Worm (Caenorhabditis elegans): ENCODE measurements around the gene npr-6.

- TF ChIP-seq zag-1 (tag; optimal IDR thresholded peaks at IDR 0.05) = no peak
- TF ChIP-seq skn-1 (tag; optimal IDR thresholded peaks at IDR 0.05) = no peak
- no peak for TF ChIP-seq lsy-2 (tag; optimal IDR thresholded peaks at IDR 0.05)
- TF ChIP-seq mdl-1 (tag; optimal IDR thresholded peaks at IDR 0.05) = no peak
- TF ChIP-seq ztf-1 (GFP tag; conservative IDR thresholded peaks at IDR 0.05) = no peak
- TF ChIP-seq unc-62 (GFP tag; optimal IDR thresholded peaks at IDR 0.05) = no peak
- no peak for TF ChIP-seq snpc-4 (tag; optimal IDR thresholded peaks at IDR 0.05)
- no peak for TF ChIP-seq ama-1 (optimal IDR thresholded peaks at IDR 0.05)
These were observed 11.1 kb downstream of the npr-6 start for ce11 chrX:10274470-10274869.
